Fruit fly (Drosophila melanogaster) whole organism, wandering third instar larva: ENCODE results near the gene Sem1.

Source experiments
- Abd-B ChIP-seq: fragments of >200 bp; optimal IDR thresholded peaks from 2 replicates; lab custom pipeline; 2017; ENCODE audit warnings: missing biosample characterization, missing genetic modification characterization
- CG9705 ChIP-seq: fragments of 200-800 bp; sonication (Bioruptor generic); optimal IDR thresholded peaks from 2 replicates; lab custom pipeline; 2018; ENCODE audit warnings: missing biosample characterization, mild to moderate bottlenecking, missing genetic modification characterization
- Dfd ChIP-seq: fragments of >200 bp; optimal IDR thresholded peaks from 2 replicates; lab custom pipeline; 2017; ENCODE audit warnings: missing biosample characterization, missing genetic modification characterization
- Dif ChIP-seq: fragments of 200-275, 200-300 bp; sonication (Bioruptor generic); optimal IDR thresholded peaks from 2 replicates; lab custom pipeline; 2018; ENCODE audit warnings: missing biosample characterization, missing genetic modification characterization; ENCODE audit not compliant: partially characterized antibody
- GATAd ChIP-seq: sonication (Bioruptor generic); optimal IDR thresholded peaks from 2 replicates; lab custom pipeline; 2016; ENCODE audit warnings: missing biosample characterization, missing genetic modification characterization
- Hr78 ChIP-seq: fragments of >200 bp; optimal IDR thresholded peaks from 2 replicates; lab custom pipeline; 2017; ENCODE audit warnings: missing biosample characterization, missing genetic modification characterization
- OdsH ChIP-seq: fragments of 200-800 bp; sonication (Bioruptor generic); optimal IDR thresholded peaks from 2 replicates; lab custom pipeline; 2016; ENCODE audit warnings: missing biosample characterization, mild to moderate bottlenecking, missing genetic modification characterization
- Sp1 ChIP-seq: fragments of 200-800 bp; sonication (Bioruptor generic); optimal IDR thresholded peaks from 3 replicates; lab custom pipeline; 2019; ENCODE audit warnings: missing biosample characterization, mild to moderate bottlenecking, missing genetic modification characterization, moderate library complexity
- Vsx2 ChIP-seq: fragments of 200-300, 225-300 bp; sonication (Bioruptor generic); optimal IDR thresholded peaks from 2 replicates; lab custom pipeline; 2018; ENCODE audit warnings: missing biosample characterization, missing genetic modification characterization; ENCODE audit not compliant: partially characterized antibody
- br ChIP-seq: fragments of 200-800 bp; sonication (Bioruptor generic); optimal IDR thresholded peaks from 2 replicates; lab custom pipeline; 2016; ENCODE audit warnings: missing biosample characterization, missing genetic modification characterization
- lola ChIP-seq: fragments of >200 bp; optimal IDR thresholded peaks from 2 replicates; lab custom pipeline; 2017; ENCODE audit warnings: missing biosample characterization, missing genetic modification characterization
- pan ChIP-seq: fragments of >200 bp; optimal IDR thresholded peaks from 2 replicates; lab custom pipeline; 2017
- psq ChIP-seq: fragments of 200-800 bp; sonication (Bioruptor generic); optimal IDR thresholded peaks from 3 replicates; lab custom pipeline; 2017; ENCODE audit warnings: missing biosample characterization, mild to moderate bottlenecking, missing genetic modification characterization, moderate library complexity
- sv ChIP-seq: fragments of 200-800 bp; sonication (Bioruptor generic); optimal IDR thresholded peaks from 3 replicates; lab custom pipeline; 2016; ENCODE audit warnings: missing biosample characterization, missing genetic modification characterization

DNA sequence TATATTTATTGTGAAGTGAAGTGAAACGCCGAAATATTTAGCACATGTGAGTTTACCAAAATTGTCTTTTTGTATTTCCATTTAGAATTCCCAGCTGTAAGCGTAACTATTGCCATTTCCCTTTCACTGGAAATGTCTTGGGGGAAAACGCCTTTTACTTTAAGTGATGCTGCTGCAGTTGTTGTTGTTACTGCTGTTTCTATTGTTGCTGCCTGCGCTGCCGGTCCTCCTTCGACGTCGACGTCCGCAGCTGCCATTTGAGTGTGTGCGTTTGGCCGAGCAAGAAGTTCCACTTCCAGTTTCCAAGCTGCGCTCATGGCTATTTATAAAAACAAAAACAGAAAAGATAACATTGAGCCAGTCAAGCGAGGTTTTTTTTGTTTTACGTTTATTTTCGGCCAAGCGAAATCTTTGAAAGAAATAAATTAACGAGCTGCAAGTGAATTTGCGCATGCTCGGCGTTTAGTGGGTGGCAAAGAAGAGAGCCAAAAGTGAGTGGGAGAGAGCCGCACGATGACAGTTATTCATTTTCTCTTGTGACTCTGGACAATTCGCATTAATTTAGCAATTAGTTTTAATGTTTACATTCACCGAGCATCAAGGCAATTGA is 14.0 kb upstream of the Sem1 start:
- no peak for TF ChIP-seq br (GFP tag; lab: Kevin White, UChicago)
- no peak for TF ChIP-seq Dif
- no peak for TF ChIP-seq sv (GFP tag; lab: Kevin White, UChicago)
- TF ChIP-seq Hr78 (GFP tag; lab: Kevin White, UChicago), result no peak
- TF ChIP-seq Dfd, result no peak
- no peak for TF ChIP-seq Sp1 (GFP tag; lab: Kevin White, UChicago)
- no peak for TF ChIP-seq GATAd (GFP tag; lab: Kevin White, UChicago)
- no peak for TF ChIP-seq Vsx2 (GFP tag; lab: Kevin White, UChicago)
- TF ChIP-seq pan (lab: Kevin White, UChicago), result no peak
- no peak for TF ChIP-seq psq
- no peak for TF ChIP-seq OdsH
- TF ChIP-seq CG9705 (GFP tag; lab: Kevin White, UChicago), result no peak
- TF ChIP-seq lola (GFP tag; lab: Kevin White, UChicago), result no peak
- TF ChIP-seq Abd-B (GFP tag; lab: Kevin White, UChicago), result no peak
